Worm (Caenorhabditis elegans): Measurements from ENCODE around the gene txt-6.

DNA sequence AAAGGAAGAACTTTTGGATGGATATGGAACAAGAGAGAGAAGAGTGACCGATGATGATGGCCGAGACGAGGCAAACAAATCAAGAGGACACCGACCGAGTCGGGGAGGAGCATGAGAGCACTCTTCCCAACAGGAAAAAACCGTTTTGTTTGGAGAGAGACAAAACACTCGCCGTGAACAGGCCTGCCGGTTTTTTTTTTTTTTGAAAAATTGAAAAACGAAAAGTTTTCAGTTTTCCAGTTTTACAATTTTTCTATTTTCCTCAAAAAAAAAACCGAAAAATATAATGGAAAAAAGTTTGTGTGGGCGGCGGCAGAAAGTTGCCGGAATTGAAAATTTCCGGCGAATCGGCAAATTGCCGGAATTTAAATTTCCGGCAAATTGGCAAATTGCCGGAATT lies 47.0 kb downstream of the txt-6 start, which contains the start of gene Y61A9LA.7:
- TF ChIP-seq dao-5 (tag; optimal IDR thresholded peaks at IDR 0.05), result no peak
- TF ChIP-seq him-1 (tag; optimal IDR thresholded peaks at IDR 0.05), result no peak
- no peak for TF ChIP-seq W03F9.2 (tag; optimal IDR thresholded peaks at IDR 0.05)
